Worm (Caenorhabditis elegans) whole organism, L1 larva: ENCODE data around the gene K11G12.6.

Experiments used
- F16B12.6 ChIP-seq: fragments of 150-350 bp; optimal IDR thresholded peaks from 2 replicates; lab custom pipeline; 2014; ENCODE audit warnings: missing biosample characterization, missing genetic modification characterization
- Y116A8C.19 ChIP-seq: sonication (generic microtip); optimal IDR thresholded peaks from 2 replicates; lab custom pipeline; 2016; ENCODE audit warnings: missing compliant biosample characterization, missing genetic modification characterization, borderline replicate concordance
- alr-1 ChIP-seq: fragments of 200-800 bp; sonication (Bioruptor generic); optimal IDR thresholded peaks from 2 replicates; lab custom pipeline; 2018; ENCODE audit warnings: borderline replicate concordance, mild to moderate bottlenecking, missing genetic modification characterization, missing compliant biosample characterization
- aly-2 ChIP-seq: fragments of 150-350 bp; optimal IDR thresholded peaks from 2 replicates; lab custom pipeline; 2014; ENCODE audit warnings: missing biosample characterization, missing genetic modification characterization
- blmp-1 ChIP-seq: fragments of 150-350 bp; optimal IDR thresholded peaks from 2 replicates; lab custom pipeline; 2014; ENCODE audit warnings: missing biosample characterization, missing genetic modification characterization
- ceh-8 ChIP-seq: fragments of 200-800 bp; sonication (Bioruptor generic); optimal IDR thresholded peaks from 2 replicates; lab custom pipeline; 2018; ENCODE audit warnings: mild to moderate bottlenecking, missing genetic modification characterization, moderate library complexity, missing compliant biosample characterization
- ceh-82 ChIP-seq, 3 experiments: fragments of 150-350 bp in 1 of 3; sonication (generic microtip) in 2 of 3; optimal IDR thresholded peaks; 2 replicates each; lab custom pipeline; 2014 to 2017; ENCODE audit warnings: missing biosample characterization in 3 of 3, missing genetic modification characterization in 3 of 3
- ceh-88 ChIP-seq: fragments of 200-800 bp; sonication (Bioruptor generic); IDR thresholded peaks from 2 replicates; pipeline ENCODE4 v1.3.6; 2022; ENCODE audit warnings: missing genetic modification characterization, missing compliant biosample characterization
- dsc-1 ChIP-seq: sonication (generic microtip); optimal IDR thresholded peaks from 2 replicates; lab custom pipeline; 2016; ENCODE audit warnings: mild to moderate bottlenecking, missing genetic modification characterization, missing compliant biosample characterization
- efl-1 ChIP-seq, 4 experiments: fragments of 150-350 bp; optimal IDR thresholded peaks in 3 of 4; peaks in 1 of 4; 1 replicate in 1 of 4; 2 replicates in 3 of 4; lab custom pipeline; 2014; ENCODE audit warnings: missing biosample characterization in 2 of 4, missing genetic modification characterization in 2 of 4, missing genetic modification reagents in 2 of 4
- efl-3 ChIP-seq: fragments of 200-800 bp; sonication (Bioruptor generic); optimal IDR thresholded peaks from 2 replicates; lab custom pipeline; 2018; ENCODE audit warnings: mild to moderate bottlenecking, missing genetic modification characterization, missing compliant biosample characterization
- egl-13 ChIP-seq: sonication (generic microtip); optimal IDR thresholded peaks from 2 replicates; lab custom pipeline; 2016; ENCODE audit warnings: missing genotype, missing genetic modification reagents, missing genetic modification characterization, missing compliant biosample characterization
- elt-2 ChIP-seq: sonication (generic microtip); optimal IDR thresholded peaks from 2 replicates; lab custom pipeline; 2016; ENCODE audit warnings: missing genetic modification characterization, mild to moderate bottlenecking, inconsistent platforms, missing compliant biosample characterization, missing genetic modification reagents
- elt-3 ChIP-seq, 6 experiments: fragments of 150-350 bp in 1 of 6; sonication (generic microtip); optimal IDR thresholded peaks; 2 replicates each; lab custom pipeline; 2017 to 2018; ENCODE audit warnings: missing biosample characterization in 6 of 6, missing genetic modification characterization in 6 of 6, inconsistent platforms in 1 of 6
- fkh-10 ChIP-seq: sonication (generic microtip); optimal IDR thresholded peaks from 2 replicates; lab custom pipeline; 2017; ENCODE audit warnings: missing biosample characterization, missing genetic modification reagents, missing genetic modification characterization
- fkh-8 ChIP-seq: sonication (generic microtip); optimal IDR thresholded peaks from 2 replicates; lab custom pipeline; 2016; ENCODE audit warnings: mild to moderate bottlenecking, missing genetic modification characterization, missing compliant biosample characterization
- grh-1 ChIP-seq: fragments of 200-800 bp; sonication (Bioruptor generic); IDR thresholded peaks from 2 replicates; pipeline ENCODE4 v1.3.6; 2022; ENCODE audit warnings: missing genetic modification reagents, missing genetic modification characterization, missing compliant biosample characterization
- hlh-17 ChIP-seq: fragments of 200-800 bp; sonication (Bioruptor generic); optimal IDR thresholded peaks from 2 replicates; lab custom pipeline; 2018; ENCODE audit warnings: missing genetic modification characterization, mild to moderate bottlenecking, missing compliant biosample characterization, moderate library complexity, borderline replicate concordance
- isw-1 ChIP-seq: fragments of 200-800 bp; sonication (Bioruptor generic); IDR thresholded peaks from 2 replicates; pipeline ENCODE4 v1.3.6; 2022; ENCODE audit warnings: missing genetic modification characterization, missing compliant biosample characterization
- jun-1 ChIP-seq: fragments of 150-350 bp; optimal IDR thresholded peaks from 2 replicates; lab custom pipeline; 2014; ENCODE audit warnings: missing biosample characterization, missing genetic modification reagents, missing genetic modification characterization
- lin-14 ChIP-seq: fragments of 200-800 bp; sonication (Bioruptor generic); optimal IDR thresholded peaks from 2 replicates; lab custom pipeline; 2018; ENCODE audit warnings: mild to moderate bottlenecking, missing genetic modification characterization, moderate library complexity, missing compliant biosample characterization
- lin-15B ChIP-seq: fragments of 150-350 bp; sonication (generic microtip); optimal IDR thresholded peaks from 3 replicates; lab custom pipeline; 2014; ENCODE audit warnings: missing biosample characterization, missing genetic modification characterization
- lin-39 ChIP-seq: fragments of 150-350 bp; optimal IDR thresholded peaks from 2 replicates; lab custom pipeline; 2014; ENCODE audit warnings: missing biosample characterization, missing genetic modification reagents, missing genetic modification characterization
- lir-3 ChIP-seq: sonication (generic microtip); optimal IDR thresholded peaks from 2 replicates; lab custom pipeline; 2016; ENCODE audit warnings: mild to moderate bottlenecking, missing genetic modification characterization, moderate library complexity, missing compliant biosample characterization; ENCODE audit not compliant: poor library complexity
- mab-9 ChIP-seq: fragments of 200-800 bp; sonication (Bioruptor generic); IDR thresholded peaks from 2 replicates; pipeline ENCODE4 v1.3.6; 2022; ENCODE audit warnings: missing genetic modification reagents, missing genetic modification characterization, missing compliant biosample characterization
- nhr-11 ChIP-seq: fragments of 150-350 bp; optimal IDR thresholded peaks from 2 replicates; lab custom pipeline; 2014; ENCODE audit warnings: missing biosample characterization, missing genetic modification characterization
- nhr-19 ChIP-seq: fragments of 200-800 bp; sonication (Bioruptor generic); conservative IDR thresholded peaks from 2 replicates; pipeline ENCODE4 v1.3.6; 2022; ENCODE audit warnings: missing genetic modification characterization, missing compliant biosample characterization
- nhr-20 ChIP-seq: sonication (generic microtip); optimal IDR thresholded peaks from 2 replicates; lab custom pipeline; 2016; ENCODE audit warnings: mild to moderate bottlenecking, missing genetic modification characterization, missing compliant biosample characterization
- nhr-237 ChIP-seq: fragments of 150-350 bp; optimal IDR thresholded peaks from 2 replicates; lab custom pipeline; 2014; ENCODE audit warnings: missing biosample characterization, missing genetic modification characterization
- nhr-28 ChIP-seq: fragments of 150-350 bp; optimal IDR thresholded peaks from 2 replicates; lab custom pipeline; 2014; ENCODE audit warnings: missing biosample characterization, missing genetic modification characterization
- nhr-47 ChIP-seq: sonication (generic microtip); optimal IDR thresholded peaks from 2 replicates; lab custom pipeline; 2016; ENCODE audit warnings: mild to moderate bottlenecking, missing genetic modification characterization, moderate library complexity, missing compliant biosample characterization
- nhr-71 ChIP-seq: sonication (generic microtip); optimal IDR thresholded peaks from 2 replicates; lab custom pipeline; 2016; ENCODE audit warnings: mild to moderate bottlenecking, missing genetic modification characterization, moderate library complexity, missing compliant biosample characterization
- nhr-76 ChIP-seq: sonication (generic microtip); optimal IDR thresholded peaks from 2 replicates; lab custom pipeline; 2017; ENCODE audit warnings: missing biosample characterization, missing genetic modification characterization
- nhr-77 ChIP-seq: fragments of 150-350 bp; optimal IDR thresholded peaks from 2 replicates; lab custom pipeline; 2014; ENCODE audit warnings: missing biosample characterization, missing genetic modification characterization
- nhr-90 ChIP-seq: sonication (generic microtip); optimal IDR thresholded peaks from 2 replicates; lab custom pipeline; 2016; ENCODE audit warnings: mild to moderate bottlenecking, missing genetic modification characterization, missing compliant biosample characterization; ENCODE audit not compliant: poor library complexity
- pax-3 ChIP-seq: fragments of 200-800 bp; sonication (Bioruptor generic); optimal IDR thresholded peaks from 2 replicates; lab custom pipeline; 2018; ENCODE audit warnings: mild to moderate bottlenecking, missing genetic modification characterization, moderate library complexity, missing compliant biosample characterization
- pqm-1 ChIP-seq: sonication (generic microtip); optimal IDR thresholded peaks from 3 replicates; lab custom pipeline; 2017; ENCODE audit warnings: missing biosample characterization, missing genetic modification characterization
- rnt-1 ChIP-seq: sonication (generic microtip); optimal IDR thresholded peaks from 2 replicates; lab custom pipeline; 2016; ENCODE audit warnings: mild to moderate bottlenecking, missing genetic modification characterization, moderate library complexity, missing compliant biosample characterization
- skn-1 ChIP-seq: fragments of 150-350 bp; optimal IDR thresholded peaks from 2 replicates; lab custom pipeline; 2014; ENCODE audit warnings: missing biosample characterization, missing genetic modification characterization
- sptf-1 ChIP-seq: fragments of 150-350 bp; optimal IDR thresholded peaks from 2 replicates; lab custom pipeline; 2014; ENCODE audit warnings: missing biosample characterization, missing genetic modification characterization
- sup-37 ChIP-seq: fragments of 200-800 bp; sonication (Bioruptor generic); optimal IDR thresholded peaks from 2 replicates; lab custom pipeline; 2018; ENCODE audit warnings: mild to moderate bottlenecking, missing genetic modification characterization, missing compliant biosample characterization
- tbx-2 ChIP-seq: sonication (generic microtip); optimal IDR thresholded peaks from 2 replicates; lab custom pipeline; 2016; ENCODE audit warnings: missing genetic modification characterization, missing compliant biosample characterization
- unc-62 ChIP-seq: fragments of 150-350 bp; optimal IDR thresholded peaks from 2 replicates; lab custom pipeline; 2014; ENCODE audit warnings: missing biosample characterization, missing genetic modification reagents, missing genetic modification characterization
- vab-15 ChIP-seq: sonication (generic microtip); optimal IDR thresholded peaks from 2 replicates; lab custom pipeline; 2017; ENCODE audit warnings: missing genotype, mild to moderate bottlenecking, missing genetic modification characterization, missing compliant biosample characterization
- xbp-1 ChIP-seq: sonication (generic microtip); optimal IDR thresholded peaks from 2 replicates; lab custom pipeline; 2016; ENCODE audit warnings: missing genetic modification characterization, missing compliant biosample characterization
- zag-1 ChIP-seq: fragments of 150-350 bp; optimal IDR thresholded peaks from 2 replicates; lab custom pipeline; 2014; ENCODE audit warnings: missing biosample characterization, missing genetic modification characterization
- ztf-11 ChIP-seq, 2 experiments: sonication (generic microtip); optimal IDR thresholded peaks; 2 replicates each; lab custom pipeline; 2016 to 2017; ENCODE audit warnings: missing genetic modification characterization in 2 of 2, missing biosample characterization in 1 of 2, missing compliant biosample characterization in 1 of 2
- ztf-4 ChIP-seq: fragments of 150-350 bp; optimal IDR thresholded peaks from 2 replicates; lab custom pipeline; 2014; ENCODE audit warnings: missing biosample characterization, missing genetic modification characterization

K11G12.6 gene

DNA sequence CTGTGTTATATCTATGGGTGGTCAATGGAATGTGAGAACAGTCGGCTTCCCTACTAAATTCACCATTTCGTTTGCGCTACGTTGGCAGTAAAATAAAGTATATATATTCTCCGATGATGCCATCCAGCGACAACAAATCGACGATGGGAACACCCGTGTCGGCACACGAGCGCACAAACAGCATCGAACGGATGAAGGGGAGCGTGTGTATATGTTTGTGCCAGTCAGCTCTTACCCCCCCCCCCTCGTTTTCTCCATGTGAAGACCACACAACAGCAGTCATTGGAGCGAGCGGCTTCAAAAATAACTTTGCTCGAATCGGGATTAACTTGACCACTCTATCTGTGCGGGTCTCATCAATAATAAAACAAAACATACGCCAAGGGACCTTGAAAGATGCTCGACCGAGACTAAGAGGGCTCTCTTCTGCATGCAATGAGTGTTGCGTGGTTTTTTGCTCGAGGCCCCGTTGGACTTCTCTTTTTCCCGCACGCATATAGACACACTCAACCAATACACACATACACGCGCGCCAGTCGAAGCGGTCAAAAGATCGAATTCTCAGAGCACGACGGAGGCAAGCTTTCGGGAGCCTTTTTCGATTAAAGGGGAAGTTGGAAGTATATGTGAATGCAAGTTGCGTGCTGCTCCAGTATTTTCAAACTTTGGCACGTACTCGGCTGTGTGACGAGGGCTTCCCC lies 11.0 kb upstream of the K11G12.6 start (continued):
- TF ChIP-seq Y116A8C.19 (no peak), alr-1 (tag; lab: Kevin White, UChicago) (no peak), nhr-20 (tag; lab: Kevin White, UChicago) (no peak), nhr-90 (no peak), tbx-2 (tag; lab: Kevin White, UChicago) (no peak), efl-1 (optimal IDR thresholded peaks at IDR 0.05; lab: Kevin White, UChicago) (no peak), efl-1 (GFP tag; optimal IDR thresholded peaks at IDR 0.05 in 1 of 2; lab: Kevin White, UChicago) (no peak), lin-14 (no peak), F16B12.6 (tag; lab: Kevin White, UChicago) (no peak), ceh-88 (GFP tag; lab: Robert Waterston, UW) (no peak), grh-1 (no peak), egl-13 (tag; lab: Kevin White, UChicago) (peak; percentile 22), ztf-11 (tag; optimal IDR thresholded peaks at IDR 0.05; lab: Kevin White, UChicago) (no peak), mab-9 (0 out of 2 replicates have a peak, but pooled peaks have one; percentile 28), sup-37 (no peak), elt-2 (no peak), nhr-76 (no peak), lir-3 (tag; lab: Kevin White, UChicago) (no peak), zag-1 (tag; lab: Kevin White, UChicago) (no peak), elt-3 (tag; optimal IDR thresholded peaks at IDR 0.05; lab: Kevin White, UChicago) (no peak), skn-1 (no peak), unc-62 (GFP tag; lab: Kevin White, UChicago) (no peak), nhr-19 (GFP tag; lab: Robert Waterston, UW) (no peak), nhr-11 (tag; lab: Kevin White, UChicago) (no peak), ztf-4 (tag; lab: Kevin White, UChicago) (no peak), nhr-28 (tag; lab: Kevin White, UChicago) (no peak), nhr-77 (tag; lab: Kevin White, UChicago) (no peak), ceh-82 (tag; optimal IDR thresholded peaks at IDR 0.05; lab: Kevin White, UChicago) (peak in 2 of 3 experiments; percentile 25 to 59), jun-1 (tag; lab: Kevin White, UChicago) (no peak), blmp-1 (no peak), pqm-1 (tag; lab: Kevin White, UChicago) (no peak), xbp-1 (tag; lab: Kevin White, UChicago) (peak; percentile 14), rnt-1 (tag; lab: Kevin White, UChicago) (no peak), aly-2 (tag; lab: Kevin White, UChicago) (no peak), lin-15B (tag; lab: Kevin White, UChicago) (no peak), pax-3 (no peak), dsc-1 (tag; lab: Kevin White, UChicago) (peak; percentile 58), isw-1 (GFP tag; lab: Robert Waterston, UW) (peak; percentile 7)

DNA sequence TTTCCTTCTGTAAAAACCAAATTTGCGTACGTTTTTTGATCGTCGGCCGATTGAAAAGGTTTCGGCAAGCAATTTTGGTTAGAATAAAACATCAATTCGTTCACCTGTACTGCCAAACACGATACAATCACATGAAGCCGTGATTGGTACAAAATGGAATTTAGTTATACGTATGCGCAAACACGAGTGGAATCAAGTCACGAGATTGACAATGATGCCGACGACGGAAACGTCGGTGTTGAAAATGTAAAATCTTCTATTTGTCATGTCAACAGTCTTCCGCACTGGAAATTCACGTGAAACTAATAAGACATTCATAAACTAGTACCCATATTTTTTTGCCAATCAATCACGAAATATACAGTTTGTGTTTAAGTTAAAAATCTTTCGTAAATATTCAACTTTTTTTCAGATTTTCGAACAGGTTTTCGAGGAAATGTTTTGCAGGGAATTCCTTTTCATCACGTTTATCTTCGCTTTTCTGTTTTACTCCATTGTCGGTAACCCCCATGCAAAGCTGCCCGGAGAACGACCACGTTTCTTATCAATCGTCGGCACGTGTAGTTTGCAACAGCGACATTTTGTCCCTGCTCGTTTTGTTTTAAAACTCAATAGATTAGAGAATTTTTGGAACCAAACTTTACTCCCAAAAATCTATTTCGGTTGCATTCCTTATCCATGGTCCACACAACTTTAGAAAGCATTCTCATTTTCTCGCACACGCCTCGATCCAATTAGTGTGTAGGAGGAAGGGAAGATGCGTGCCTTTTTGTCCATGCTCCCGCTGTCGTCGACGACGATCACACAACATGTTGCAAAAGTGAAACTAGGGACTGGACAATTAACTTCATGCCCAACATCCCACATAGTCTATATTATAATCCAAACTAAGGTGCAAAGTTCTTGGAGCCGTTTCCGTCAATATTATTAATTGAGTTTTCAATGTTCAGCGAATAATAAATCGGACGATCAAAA lies 9.9 kb upstream of the K11G12.6 start:
- TF ChIP-seq efl-3 (GFP tag; lab: Kevin White, UChicago) (no peak), lin-14 (peak; percentile 75), nhr-237 (tag; lab: Kevin White, UChicago) (no peak), nhr-71 (peak; percentile 88), F16B12.6 (tag; lab: Kevin White, UChicago) (no peak), lin-39 (no peak), unc-62 (GFP tag; lab: Kevin White, UChicago) (no peak), aly-2 (tag; lab: Kevin White, UChicago) (no peak), vab-15 (tag; lab: Kevin White, UChicago) (peak; percentile 78), sptf-1 (no peak), elt-2 (peak; percentile 75), ceh-8 (GFP tag; lab: Kevin White, UChicago) (no peak), hlh-17 (GFP tag; lab: Kevin White, UChicago) (no peak), ceh-82 (tag; optimal IDR thresholded peaks at IDR 0.05; lab: Kevin White, UChicago) (no peak), blmp-1 (peak; percentile 50), fkh-8 (tag; lab: Kevin White, UChicago) (peak; percentile 28), fkh-10 (GFP tag; lab: Kevin White, UChicago) (no peak), alr-1 (tag; lab: Kevin White, UChicago) (no peak), nhr-47 (tag; lab: Kevin White, UChicago) (peak; percentile 42)
